Fruit fly (Drosophila melanogaster): ENCODE measurements around the gene CG44098.

The CG44098 gene

dm6 chr3R:4738494-4739191 lies 34.4 kb downstream of the CG44098 start (continued):
- TF ChIP-seq CG32772 (GFP tag; IDR thresholded peaks at IDR 0.05) (no peak), CG11456 (GFP tag; IDR thresholded peaks at IDR 0.05) (no peak), CG2678 (tag; optimal IDR thresholded peaks at IDR 0.05) (peak; percentile 21), CG2120 (GFP tag; optimal IDR thresholded peaks at IDR 0.05) (no peak), C15 (GFP tag; IDR thresholded peaks at IDR 0.05) (no peak), Stat92E (GFP tag; optimal IDR thresholded peaks at IDR 0.05) (peak in 1 of 3 experiments; percentile 43), CG18476 (GFP tag; optimal IDR thresholded peaks at IDR 0.05) (no peak), odd (GFP tag; optimal IDR thresholded peaks at IDR 0.05) (no peak), klu (GFP tag; IDR thresholded peaks at IDR 0.05) (no peak), CG7839 (tag; optimal IDR thresholded peaks at IDR 0.05) (peak; percentile 16), bcd (GFP tag; optimal IDR thresholded peaks at IDR 0.05) (no peak), sob (GFP tag; IDR thresholded peaks at IDR 0.05) (no peak), dmrt99B (tag; optimal IDR thresholded peaks at IDR 0.05) (peak; percentile 22), luna (GFP tag; optimal IDR thresholded peaks at IDR 0.05) (no peak), CG12942 (GFP tag; optimal IDR thresholded peaks at IDR 0.05) (no peak), MESR4 (GFP tag; optimal IDR thresholded peaks at IDR 0.05) (no peak), Scr (GFP tag; IDR thresholded peaks at IDR 0.05; ENCODE audit: partially characterized antibody) (no peak), sima (GFP tag; optimal IDR thresholded peaks at IDR 0.05) (no peak), Lhr (GFP tag; optimal IDR thresholded peaks at IDR 0.05) (no peak), CG5245 (GFP tag; optimal IDR thresholded peaks at IDR 0.05) (no peak), tio (GFP tag; optimal IDR thresholded peaks at IDR 0.05) (peak; percentile 7), grau (tag; optimal IDR thresholded peaks at IDR 0.05) (no peak), Pdp1 (GFP tag; optimal IDR thresholded peaks at IDR 0.05) (peak in 1 of 2 experiments; percentile 91), CG9817 (tag; optimal IDR thresholded peaks at IDR 0.05) (no peak), CG17829 (tag; optimal IDR thresholded peaks at IDR 0.05) (no peak), Blimp-1 (GFP tag; optimal IDR thresholded peaks at IDR 0.05) (peak; percentile 2), Mad (GFP tag; optimal IDR thresholded peaks at IDR 0.05) (no peak), CG30020 (tag; optimal IDR thresholded peaks at IDR 0.05) (no peak), CG3838 (GFP tag; optimal IDR thresholded peaks at IDR 0.05) (no peak), kay (GFP tag; optimal IDR thresholded peaks at IDR 0.05) (no peak), phol (tag; optimal IDR thresholded peaks at IDR 0.05) (peak; percentile 40), nerfin-1 (tag; optimal IDR thresholded peaks at IDR 0.05) (no peak), vnd (GFP tag; IDR thresholded peaks at IDR 0.05; ENCODE audit: partially characterized antibody) (no peak), CG14965 (GFP tag; optimal IDR thresholded peaks at IDR 0.05; ENCODE audit: borderline replicate concordance) (no peak), CG12299 (tag; optimal IDR thresholded peaks at IDR 0.05) (no peak), btn (GFP tag; optimal IDR thresholded peaks at IDR 0.05) (no peak), Med (GFP tag) (peak; percentile 78), maf-S (GFP tag; optimal IDR thresholded peaks at IDR 0.05) (no peak), CG30403 (GFP tag; optimal IDR thresholded peaks at IDR 0.05) (peak; percentile 12), CG34376 (GFP tag; optimal IDR thresholded peaks at IDR 0.05) (no peak), CG11504 (tag; optimal IDR thresholded peaks at IDR 0.05) (peak; percentile 34), CG10462 (GFP tag; optimal IDR thresholded peaks at IDR 0.05) (peak; percentile 1), CG4404 (GFP tag; IDR thresholded peaks at IDR 0.05) (no peak), az2 (GFP tag; optimal IDR thresholded peaks at IDR 0.05) (peak; percentile 10), CG2202 (tag; optimal IDR thresholded peaks at IDR 0.05) (no peak), mld (GFP tag; IDR thresholded peaks at IDR 0.05; ENCODE audit: partially characterized antibody) (no peak), Gsc (GFP tag; IDR thresholded peaks at IDR 0.05) (no peak), CG10366 (GFP tag; IDR thresholded peaks at IDR 0.05) (no peak), NfI (GFP tag; optimal IDR thresholded peaks at IDR 0.05) (no peak)
